Fruit fly (Drosophila melanogaster) whole organism, wandering third instar larva: Measurements from ENCODE around the gene Osi18.

Experiments
- Hr83 ChIP-seq: fragments of 200-300 bp; sonication (Bioruptor generic); optimal IDR thresholded peaks from 2 replicates; lab custom pipeline; 2016; ENCODE audit warnings: missing biosample characterization, mild to moderate bottlenecking, missing genetic modification characterization, moderate library complexity; ENCODE audit not compliant: poor library complexity, severe bottlenecking
- OdsH ChIP-seq: fragments of 200-800 bp; sonication (Bioruptor generic); optimal IDR thresholded peaks from 2 replicates; lab custom pipeline; 2016; ENCODE audit warnings: missing biosample characterization, mild to moderate bottlenecking, missing genetic modification characterization
- Rel ChIP-seq, 2 experiments: fragments of 200-800 bp; sonication (Bioruptor generic) in 1 of 2; optimal IDR thresholded peaks; 2 replicates in 1 of 2; 3 replicates in 1 of 2; lab custom pipeline; 2016 to 2019; ENCODE audit warnings: mild to moderate bottlenecking in 2 of 2, missing biosample characterization in 2 of 2, missing genetic modification characterization in 2 of 2, moderate library complexity in 1 of 2
- Vsx2 ChIP-seq: fragments of 200-300, 225-300 bp; sonication (Bioruptor generic); optimal IDR thresholded peaks from 2 replicates; lab custom pipeline; 2018; ENCODE audit warnings: missing biosample characterization, missing genetic modification characterization; ENCODE audit not compliant: partially characterized antibody
- br ChIP-seq: fragments of 200-800 bp; sonication (Bioruptor generic); optimal IDR thresholded peaks from 2 replicates; lab custom pipeline; 2016; ENCODE audit warnings: missing biosample characterization, missing genetic modification characterization
- lola ChIP-seq: fragments of >200 bp; optimal IDR thresholded peaks from 2 replicates; lab custom pipeline; 2017; ENCODE audit warnings: missing biosample characterization, missing genetic modification characterization
- rgr ChIP-seq: fragments of 200-800 bp; sonication (Bioruptor generic); optimal IDR thresholded peaks from 3 replicates; lab custom pipeline; 2016; ENCODE audit warnings: missing biosample characterization, mild to moderate bottlenecking, missing genetic modification characterization

- no peak for TF ChIP-seq Vsx2 (GFP tag; lab: Kevin White, UChicago)
- TF ChIP-seq rgr (GFP tag; lab: Kevin White, UChicago) = no peak
- TF ChIP-seq br (GFP tag; lab: Kevin White, UChicago) = no peak
- no peak for TF ChIP-seq Hr83 (GFP tag; lab: Kevin White, UChicago)
- no peak for TF ChIP-seq OdsH (GFP tag; lab: Kevin White, UChicago)
- no peak for TF ChIP-seq Rel (GFP tag; optimal IDR thresholded peaks at IDR 0.05; lab: Kevin White, UChicago)
- no peak for TF ChIP-seq Rel (tag; optimal IDR thresholded peaks at IDR 0.05; lab: Kevin White, UChicago)
- TF ChIP-seq lola (GFP tag; lab: Kevin White, UChicago) = no peak
Observed at dm6 chr3R:6298828-6299227, 31.2 kb upstream of the Osi18 start, which contains the start of gene Osi14.
